Worm (Caenorhabditis elegans): ENCODE results near the gene F08F1.4.

DNA sequence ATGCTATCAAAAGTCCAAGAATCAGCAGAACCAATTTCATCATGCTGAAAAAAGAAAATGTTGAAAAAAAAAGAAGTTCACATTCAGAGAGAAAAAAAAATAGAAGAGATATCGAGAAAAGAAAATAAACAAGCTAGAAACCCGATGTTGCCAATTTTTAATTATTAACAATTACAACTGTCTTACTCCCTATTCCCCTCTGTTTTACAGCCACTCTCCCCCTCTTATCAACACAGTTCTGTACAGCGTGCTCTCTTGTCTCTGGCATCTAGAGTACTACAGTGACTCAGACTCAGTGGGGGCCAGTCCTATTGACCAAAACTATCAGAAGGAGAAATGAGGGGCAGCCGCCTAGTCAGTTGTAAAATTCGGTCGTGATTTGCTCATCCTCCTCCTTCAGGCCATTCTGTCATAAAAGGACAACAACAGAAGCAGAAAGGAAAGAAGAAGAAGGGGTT, 20.7 kb upstream of the F08F1.4 start, which contains the start of gene wrk-1:
- TF ChIP-seq him-1 (tag; optimal IDR thresholded peaks at IDR 0.05) (no peak), W03F9.2 (tag; optimal IDR thresholded peaks at IDR 0.05) (no peak)

Data from whole organism, L4/young adult.